Fruit fly (Drosophila melanogaster) whole organism, prepupa: ENCODE results near the gene CG32249.
A peak's percentile ranks its signal among the peaks of the same experiment; 100 is the strongest.

Experiments
- CG11902 ChIP-seq: fragments of 200-800 bp; sonication (Bioruptor generic); optimal IDR thresholded peaks from 3 replicates; lab custom pipeline; 2016; ENCODE audit warnings: missing biosample characterization, missing genetic modification characterization
- CG8319 ChIP-seq: fragments of 200-800 bp; sonication (Bioruptor generic); optimal IDR thresholded peaks from 3 replicates; lab custom pipeline; 2016; ENCODE audit warnings: missing biosample characterization, missing genetic modification characterization
- Eip75B ChIP-seq: fragments of 200-800 bp; sonication (Bioruptor generic); optimal IDR thresholded peaks from 3 replicates; lab custom pipeline; 2016; ENCODE audit warnings: missing biosample characterization, missing genetic modification characterization
- Ets21C ChIP-seq: fragments of 200-800 bp; sonication (Bioruptor generic); optimal IDR thresholded peaks from 3 replicates; lab custom pipeline; 2016; ENCODE audit warnings: missing biosample characterization, missing genetic modification characterization
- Lpt ChIP-seq: fragments of 200-800 bp; sonication (Bioruptor generic); optimal IDR thresholded peaks from 3 replicates; lab custom pipeline; 2016; ENCODE audit warnings: missing biosample characterization, missing genetic modification characterization
- OdsH ChIP-seq: fragments of 200-800 bp; sonication (Bioruptor generic); optimal IDR thresholded peaks from 3 replicates; lab custom pipeline; 2016; ENCODE audit warnings: missing biosample characterization, missing genetic modification characterization
- Sox15 ChIP-seq: fragments of 200-800 bp; sonication (Bioruptor generic); optimal IDR thresholded peaks from 3 replicates; lab custom pipeline; 2016; ENCODE audit warnings: missing biosample characterization, missing genetic modification characterization
- achi ChIP-seq: fragments of 200-800 bp; sonication (Bioruptor generic); optimal IDR thresholded peaks from 3 replicates; lab custom pipeline; 2016; ENCODE audit warnings: missing biosample characterization, missing genetic modification characterization
- eg ChIP-seq: fragments of 200-800 bp; sonication (Bioruptor generic); IDR thresholded peaks from 3 replicates; pipeline ENCODE4 v1.3.6; 2022; ENCODE audit warnings: missing biosample characterization, missing genetic modification characterization
- fd85E ChIP-seq: fragments of 200-800 bp; sonication (Bioruptor generic); optimal IDR thresholded peaks from 3 replicates; lab custom pipeline; 2016; ENCODE audit warnings: missing biosample characterization, missing genetic modification characterization
- pdm3 ChIP-seq: fragments of 200-800 bp; sonication (Bioruptor generic); optimal IDR thresholded peaks from 3 replicates; lab custom pipeline; 2016; ENCODE audit warnings: missing biosample characterization, missing genetic modification characterization

- TF ChIP-seq eg (GFP tag; lab: Robert Waterston, UW), result peak; percentile 83
- peak; percentile 52 for TF ChIP-seq achi
- peak; percentile 60 for TF ChIP-seq pdm3 (GFP tag; lab: Kevin White, UChicago)
- peak; percentile 40 for TF ChIP-seq Eip75B
- no peak for TF ChIP-seq Sox15
- peak; percentile 50 for TF ChIP-seq OdsH
- no peak for TF ChIP-seq Lpt (GFP tag; lab: Kevin White, UChicago)
- TF ChIP-seq Ets21C (GFP tag; lab: Kevin White, UChicago), result no peak
- peak; percentile 33 for TF ChIP-seq CG8319 (GFP tag; lab: Kevin White, UChicago)
- no peak for TF ChIP-seq CG11902 (GFP tag; lab: Kevin White, UChicago)
- TF ChIP-seq fd85E (GFP tag; lab: Kevin White, UChicago), result no peak
These were observed 5.2 kb downstream of the CG32249 start for dm6 chr3L:4474946-4475470.
